Worm (Caenorhabditis elegans): ENCODE data around the gene dsl-2.

ce11 chrIV:1215536-1215935 lies 10.8 kb upstream of the dsl-2 start:
- no peak for TF ChIP-seq zag-1 (tag; optimal IDR thresholded peaks at IDR 0.05)
- no peak for TF ChIP-seq unc-55 (GFP tag; optimal IDR thresholded peaks at IDR 0.05)
- no peak for TF ChIP-seq F13H6.1 (tag; optimal IDR thresholded peaks at IDR 0.05)
- no peak for TF ChIP-seq ztf-11 (tag; optimal IDR thresholded peaks at IDR 0.05)
- TF ChIP-seq nhr-10 (tag; optimal IDR thresholded peaks at IDR 0.05) = no peak
- no peak for TF ChIP-seq aly-2 (tag; optimal IDR thresholded peaks at IDR 0.05)
- TF ChIP-seq dmd-4 (tag; optimal IDR thresholded peaks at IDR 0.05) = no peak
- TF ChIP-seq skn-1 (tag; optimal IDR thresholded peaks at IDR 0.05) = no peak

Measured in whole organism, L2 larva.